Fruit fly (Drosophila melanogaster) whole organism, embryonic: Measurements from ENCODE around the gene CG43815.

ENCODE experiments used
- Awh ChIP-seq: fragments of 200-800 bp; sonication (Bioruptor generic); IDR thresholded peaks from 2 replicates; pipeline ENCODE4, ENCODE4 v1.3.6; 2022; ENCODE audit warnings: missing biosample characterization, missing genetic modification characterization
- BEAF-32 ChIP-seq: fragments of 200-800 bp; sonication (Bioruptor generic); optimal IDR thresholded peaks from 3 replicates; lab custom pipeline; 2017; ENCODE audit warnings: missing biosample characterization, missing genetic modification characterization, mild to moderate bottlenecking, moderate library complexity, missing genetic modification reagents
- BtbVII ChIP-seq: fragments of 200-800 bp; sonication (Bioruptor generic); optimal IDR thresholded peaks from 3 replicates; lab custom pipeline; 2017; ENCODE audit warnings: missing biosample characterization, mild to moderate bottlenecking, missing genetic modification characterization
- CG12219 ChIP-seq: fragments of 200-800 bp; sonication (Bioruptor generic); optimal IDR thresholded peaks from 3 replicates; lab custom pipeline; 2018; ENCODE audit warnings: missing biosample characterization, mild to moderate bottlenecking, missing genetic modification characterization
- CG12659 ChIP-seq: fragments of 200-800 bp; sonication (Bioruptor generic); optimal IDR thresholded peaks from 3 replicates; lab custom pipeline; 2017; ENCODE audit warnings: mild to moderate bottlenecking, missing biosample characterization, missing genetic modification reagents, missing genetic modification characterization
- CG14441 ChIP-seq: fragments of 200-800 bp; sonication (Bioruptor generic); IDR thresholded peaks from 2 replicates; pipeline ENCODE4 v1.3.6; 2022; ENCODE audit warnings: missing biosample characterization, missing genetic modification characterization
- CG1647 ChIP-seq: fragments of 200-800 bp; sonication (Bioruptor generic); optimal IDR thresholded peaks from 3 replicates; lab custom pipeline; 2016; ENCODE audit warnings: missing biosample characterization, missing genetic modification characterization
- CG17568 ChIP-seq: fragments of 200-800 bp; sonication (Bioruptor generic); optimal IDR thresholded peaks from 2 replicates; lab custom pipeline; 2018; ENCODE audit warnings: missing biosample characterization, mild to moderate bottlenecking, missing genetic modification characterization, moderate library complexity
- CG18262 ChIP-seq: fragments of 200-800 bp; optimal IDR thresholded peaks from 3 replicates; lab custom pipeline; 2019; ENCODE audit warnings: missing biosample characterization, mild to moderate bottlenecking, missing genetic modification characterization, moderate library complexity
- CG2120 ChIP-seq: fragments of 200-800 bp; sonication (Bioruptor generic); optimal IDR thresholded peaks from 3 replicates; lab custom pipeline; 2016; ENCODE audit warnings: missing biosample characterization, missing genetic modification characterization
- CG31388 ChIP-seq: fragments of 200-800 bp; sonication (Bioruptor generic); optimal IDR thresholded peaks from 2 replicates; lab custom pipeline; 2016; ENCODE audit warnings: missing biosample characterization, missing genetic modification characterization
- CG3163 ChIP-seq: fragments of 200-800 bp; sonication (Bioruptor generic); optimal IDR thresholded peaks from 3 replicates; lab custom pipeline; 2016; ENCODE audit warnings: missing biosample characterization, missing genetic modification characterization
- CG4360 ChIP-seq: fragments of 200-800 bp; sonication (Bioruptor generic); IDR thresholded peaks from 2 replicates; pipeline ENCODE4 v1.3.6; 2022; ENCODE audit warnings: missing biosample characterization, missing genetic modification characterization
- CG4404 ChIP-seq: fragments of 200-800 bp; sonication (Bioruptor generic); IDR thresholded peaks from 2 replicates; pipeline ENCODE4 v1.3.6; 2022; ENCODE audit warnings: missing biosample characterization, missing genetic modification characterization
- CG7556 ChIP-seq: fragments of 200-800 bp; sonication (Bioruptor generic); optimal IDR thresholded peaks from 2 replicates; lab custom pipeline; 2017; ENCODE audit warnings: missing biosample characterization, mild to moderate bottlenecking, missing genetic modification characterization
- CG8944 ChIP-seq: fragments of 200-800 bp; sonication (Bioruptor generic); optimal IDR thresholded peaks from 3 replicates; lab custom pipeline; 2016; ENCODE audit warnings: missing biosample characterization, missing genetic modification characterization
- D ChIP-seq, 2 experiments: fragments of 200-800 bp in 1 of 2; fragments of >200 bp in 1 of 2; sonication (Bioruptor generic) in 1 of 2; optimal IDR thresholded peaks; 2 replicates in 1 of 2; 3 replicates in 1 of 2; lab custom pipeline; 2017; ENCODE audit warnings: mild to moderate bottlenecking in 1 of 2, missing biosample characterization in 1 of 2, missing genetic modification characterization in 1 of 2, missing genetic modification reagents in 1 of 2
- Dad ChIP-seq: fragments of 200-800 bp; sonication (Bioruptor generic); optimal IDR thresholded peaks from 3 replicates; lab custom pipeline; 2016; ENCODE audit warnings: missing biosample characterization, missing genetic modification characterization
- Gsc ChIP-seq: fragments of 200-800 bp; sonication (Bioruptor generic); IDR thresholded peaks from 2 replicates; pipeline ENCODE4 v1.3.6; 2022; ENCODE audit warnings: missing biosample characterization, missing genetic modification characterization
- Hey ChIP-seq: fragments of 200-800 bp; sonication (Bioruptor generic); optimal IDR thresholded peaks from 3 replicates; lab custom pipeline; 2018; ENCODE audit warnings: missing biosample characterization, mild to moderate bottlenecking, missing genetic modification characterization
- HmgD ChIP-seq: fragments of 200-800 bp; sonication (Bioruptor generic); optimal IDR thresholded peaks from 3 replicates; lab custom pipeline; 2016; ENCODE audit warnings: missing biosample characterization, missing genetic modification characterization
- Hmr ChIP-seq: fragments of 200-800 bp; sonication (Bioruptor generic); optimal IDR thresholded peaks from 3 replicates; lab custom pipeline; 2017; ENCODE audit warnings: mild to moderate bottlenecking, missing biosample characterization, missing genetic modification reagents, missing genetic modification characterization
- Max ChIP-seq: fragments of 200-800 bp; sonication (Bioruptor generic); optimal IDR thresholded peaks from 2 replicates; lab custom pipeline; 2016; ENCODE audit warnings: missing biosample characterization, mild to moderate bottlenecking, missing genetic modification characterization
- Med ChIP-seq: fragments of 200-800 bp; sonication (Bioruptor generic); peaks from one replicate; lab custom pipeline; 2016; ENCODE audit warnings: missing biosample characterization, missing genetic modification characterization, mild to moderate bottlenecking, inconsistent platforms, moderate library complexity
- Mrtf ChIP-seq: fragments of 200-800 bp; sonication (Bioruptor generic); IDR thresholded peaks from 3 replicates; pipeline ENCODE4 v1.3.6; 2022; ENCODE audit warnings: missing biosample characterization, missing genetic modification characterization
- NC2β ChIP-seq: fragments of 200-800 bp; sonication (Bioruptor generic); optimal IDR thresholded peaks from 2 replicates; lab custom pipeline; 2016; ENCODE audit warnings: missing biosample characterization, missing genetic modification characterization
- Nf-YB ChIP-seq: fragments of 200-800 bp; sonication (Bioruptor generic); optimal IDR thresholded peaks from 3 replicates; lab custom pipeline; 2019; ENCODE audit warnings: missing biosample characterization, mild to moderate bottlenecking, missing genetic modification characterization, moderate library complexity
- Ptx1 ChIP-seq: fragments of 200-800 bp; sonication (Bioruptor generic); IDR thresholded peaks from 2 replicates; pipeline ENCODE4 v1.3.6; 2022; ENCODE audit warnings: missing biosample characterization, missing genetic modification characterization
- Sox100B ChIP-seq: fragments of 200-800 bp; sonication (Bioruptor generic); optimal IDR thresholded peaks from 3 replicates; lab custom pipeline; 2018; ENCODE audit warnings: missing biosample characterization, mild to moderate bottlenecking, missing genetic modification characterization
- Trl ChIP-seq, 3 experiments: fragments of >200 bp in 2 of 3; fragments of 200-800 bp in 1 of 3; sonication (Bioruptor generic) in 1 of 3; optimal IDR thresholded peaks; 2 replicates in 1 of 3; 3 replicates in 2 of 3; lab custom pipeline; 2016 to 2017; ENCODE audit warnings: missing biosample characterization in 1 of 3, missing genetic modification characterization in 1 of 3
- cas ChIP-seq: fragments of 200-800 bp; sonication (Bioruptor generic); IDR thresholded peaks from 2 replicates; pipeline ENCODE4 v1.3.6; 2022; ENCODE audit warnings: missing biosample characterization, missing genetic modification characterization
- caup ChIP-seq: fragments of 200-800 bp; sonication (Bioruptor generic); optimal IDR thresholded peaks from 3 replicates; lab custom pipeline; 2017; ENCODE audit warnings: missing biosample characterization, mild to moderate bottlenecking, missing genetic modification characterization, moderate library complexity; ENCODE audit not compliant: severe bottlenecking
- fd102C ChIP-seq: fragments of 200-800 bp; sonication (Bioruptor generic); optimal IDR thresholded peaks from 2 replicates; lab custom pipeline; 2018; ENCODE audit warnings: missing biosample characterization, mild to moderate bottlenecking, missing genetic modification characterization, moderate library complexity
- grn ChIP-seq: fragments of 200-800 bp; sonication (Bioruptor generic); optimal IDR thresholded peaks from 3 replicates; lab custom pipeline; 2017; ENCODE audit warnings: missing biosample characterization, missing genetic modification characterization
- her ChIP-seq: fragments of 200-800 bp; sonication (Bioruptor generic); optimal IDR thresholded peaks from 2 replicates; lab custom pipeline; 2016; ENCODE audit warnings: missing biosample characterization, missing genetic modification characterization
- odd ChIP-seq: fragments of 200-800 bp; sonication (Bioruptor generic); optimal IDR thresholded peaks from 2 replicates; lab custom pipeline; 2017; ENCODE audit warnings: missing biosample characterization, mild to moderate bottlenecking, missing genetic modification characterization
- pfk ChIP-seq: fragments of 200-800 bp; sonication (Bioruptor generic); optimal IDR thresholded peaks from 2 replicates; lab custom pipeline; 2018; ENCODE audit warnings: missing biosample characterization, mild to moderate bottlenecking, missing genetic modification characterization, moderate library complexity
- salm ChIP-seq: fragments of 200-800 bp; sonication (Bioruptor generic); optimal IDR thresholded peaks from 2 replicates; lab custom pipeline; 2018; ENCODE audit warnings: missing biosample characterization, mild to moderate bottlenecking, missing genetic modification characterization
- schlank ChIP-seq: fragments of 200-800 bp; sonication (Bioruptor generic); optimal IDR thresholded peaks from 2 replicates; lab custom pipeline; 2018; ENCODE audit warnings: missing biosample characterization, mild to moderate bottlenecking, missing genetic modification characterization
- seq ChIP-seq: fragments of 200-800 bp; sonication (Bioruptor generic); IDR thresholded peaks from 2 replicates; pipeline ENCODE4 v1.3.6; 2022; ENCODE audit warnings: missing biosample characterization, missing genetic modification characterization
- slp2 ChIP-seq: fragments of 200-800 bp; sonication (Bioruptor generic); optimal IDR thresholded peaks from 2 replicates; lab custom pipeline; 2016; ENCODE audit warnings: missing biosample characterization, missing genetic modification characterization

Gene CG43815

dm6 chr2L:3587286-3587685, 11.3 kb downstream of the CG43815 start (continued):
- TF ChIP-seq Ptx1 (GFP tag; lab: Robert Waterston, UW), result peak; percentile 51
- peak; percentile 25 for TF ChIP-seq CG8944
- no peak for TF ChIP-seq CG12659 (GFP tag; lab: Kevin White, UChicago)
- TF ChIP-seq Sox100B, result peak; percentile 26
- TF ChIP-seq Mrtf, result no peak
- no peak for TF ChIP-seq CG3163
- no peak for TF ChIP-seq Max
- TF ChIP-seq CG1647 (GFP tag; lab: Kevin White, UChicago), result no peak
- TF ChIP-seq CG12219 (GFP tag; lab: Kevin White, UChicago), result no peak
- TF ChIP-seq BEAF-32, result no peak
- TF ChIP-seq CG31388 (GFP tag; lab: Kevin White, UChicago), result no peak
- peak; percentile 48 for TF ChIP-seq Awh (GFP tag; lab: Robert Waterston, UW)
- TF ChIP-seq CG14441 (GFP tag; lab: Robert Waterston, UW), result no peak
- TF ChIP-seq schlank (tag; lab: Kevin White, UChicago), result no peak
- no peak for TF ChIP-seq CG4404 (GFP tag; lab: Robert Waterston, UW)
- no peak for TF ChIP-seq cas (GFP tag; lab: Robert Waterston, UW)
- no peak for TF ChIP-seq CG4360
- peak; percentile 22 for TF ChIP-seq NC2β (GFP tag; lab: Kevin White, UChicago)
- TF ChIP-seq her, result no peak
- peak; percentile 21 for TF ChIP-seq odd (GFP tag; lab: Kevin White, UChicago)
- TF ChIP-seq Nf-YB, result peak; percentile 7
- no peak for TF ChIP-seq salm (tag; lab: Kevin White, UChicago)
- peak; percentile 16 for TF ChIP-seq slp2 (GFP tag; lab: Kevin White, UChicago)
- TF ChIP-seq CG17568 (GFP tag; lab: Kevin White, UChicago), result no peak
- no peak for TF ChIP-seq grn (GFP tag; lab: Kevin White, UChicago)
- TF ChIP-seq D (optimal IDR thresholded peaks at IDR 0.05; lab: Kevin White, UChicago), result no peak
- TF ChIP-seq D (GFP tag; optimal IDR thresholded peaks at IDR 0.05; lab: Kevin White, UChicago), result peak; percentile 21
- no peak for TF ChIP-seq fd102C (GFP tag; lab: Kevin White, UChicago)
- TF ChIP-seq HmgD (GFP tag; lab: Kevin White, UChicago), result no peak
- no peak for TF ChIP-seq pfk (GFP tag; lab: Kevin White, UChicago)
- TF ChIP-seq CG2120 (GFP tag; lab: Kevin White, UChicago), result no peak
- TF ChIP-seq Hey (tag; lab: Kevin White, UChicago), result no peak
- no peak for TF ChIP-seq Dad (GFP tag; lab: Kevin White, UChicago)
- no peak for TF ChIP-seq Trl (optimal IDR thresholded peaks at IDR 0.05; lab: Kevin White, UChicago)
- peak; percentile 15 for TF ChIP-seq Trl (GFP tag; optimal IDR thresholded peaks at IDR 0.05; lab: Kevin White, UChicago)
- peak; percentile 69 for TF ChIP-seq Med (GFP tag; lab: Kevin White, UChicago)
- peak; percentile 70 for TF ChIP-seq CG18262 (tag; lab: Kevin White, UChicago)
- no peak for TF ChIP-seq caup
- TF ChIP-seq BtbVII (GFP tag; lab: Kevin White, UChicago), result no peak
- peak; percentile 12; the same call in 1 of the 2 replicates for TF ChIP-seq seq (GFP tag; lab: Robert Waterston, UW)
- peak; percentile 29 for TF ChIP-seq CG7556 (GFP tag; lab: Kevin White, UChicago)
- TF ChIP-seq Gsc (GFP tag; lab: Robert Waterston, UW), result no peak
- no peak for TF ChIP-seq Hmr (GFP tag; lab: Kevin White, UChicago)
